Worm (Caenorhabditis elegans): Measurements from ENCODE around the gene F22H10.11.

DNA sequence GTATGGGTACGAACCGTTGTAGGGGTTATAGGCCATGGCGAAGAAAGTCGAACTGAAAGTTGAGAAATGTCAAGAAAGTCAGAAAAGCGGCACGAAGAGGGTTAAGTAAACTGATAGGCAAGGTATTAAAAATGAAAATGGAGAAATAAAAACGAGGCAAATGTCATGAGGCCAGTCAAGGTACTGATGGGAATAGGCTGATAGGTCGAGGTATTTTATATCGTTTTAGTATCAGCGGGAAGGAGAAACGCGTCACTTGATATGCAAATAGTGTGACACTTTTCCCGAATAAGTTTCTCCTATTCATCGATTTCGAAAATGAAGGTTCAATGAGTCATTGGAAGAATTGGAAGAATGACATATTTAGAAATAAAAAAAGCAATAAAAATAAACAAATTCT is 10.2 kb downstream of the F22H10.11 start, which contains the start of gene F22H10.3:
- no peak for TF ChIP-seq ama-1 (optimal IDR thresholded peaks at IDR 0.05)
- TF ChIP-seq ceh-36 (tag; optimal IDR thresholded peaks at IDR 0.05) = no peak
- no peak for TF ChIP-seq F13C5.2 (tag; optimal IDR thresholded peaks at IDR 0.05)
- no peak for TF ChIP-seq B0310.2 (tag; optimal IDR thresholded peaks at IDR 0.05)
- no peak for TF ChIP-seq scrt-1 (GFP tag; IDR thresholded peaks at IDR 0.05)
- no peak for TF ChIP-seq hmg-4 (GFP tag; optimal IDR thresholded peaks at IDR 0.05)

Data from whole organism, early embryonic.